Worm (Caenorhabditis elegans) whole organism, young adult: ENCODE data around the gene W08F4.12.

Experiments
- Y53F4B.3 ChIP-seq: fragments of 200-800 bp; sonication (Bioruptor generic); IDR thresholded peaks from 2 replicates; pipeline ENCODE4 v1.3.6; 2022; ENCODE audit warnings: missing genetic modification reagents, missing genetic modification characterization, missing compliant biosample characterization
- ama-1 ChIP-seq, 3 experiments: fragments of 150-350 bp in 1 of 3; sonication (generic microtip) in 2 of 3; optimal IDR thresholded peaks; 2 replicates each; lab custom pipeline; 2014 to 2018; ENCODE audit warnings: missing biosample characterization in 2 of 3, missing genetic modification characterization in 2 of 3, missing genetic modification reagents in 2 of 3
- attf-5 ChIP-seq: fragments of 200-800 bp; sonication (Bioruptor generic); optimal IDR thresholded peaks from 2 replicates; lab custom pipeline; 2018; ENCODE audit warnings: mild to moderate bottlenecking, missing genetic modification characterization, missing compliant biosample characterization
- attf-6 ChIP-seq: fragments of 200-800 bp; sonication (Bioruptor generic); IDR thresholded peaks from 2 replicates; pipeline ENCODE4 v1.3.6; 2022; ENCODE audit warnings: missing genetic modification reagents, missing genetic modification characterization, missing compliant biosample characterization
- dpl-1 ChIP-seq: fragments of 150-350 bp; optimal IDR thresholded peaks from 2 replicates; lab custom pipeline; 2014; ENCODE audit warnings: missing biosample characterization, missing genetic modification reagents, missing genetic modification characterization
- fkh-3 ChIP-seq: sonication (generic microtip); optimal IDR thresholded peaks from 2 replicates; lab custom pipeline; 2016; ENCODE audit warnings: mild to moderate bottlenecking, missing genetic modification characterization, missing compliant biosample characterization
- hlh-26 ChIP-seq: fragments of 200-800 bp; sonication (Bioruptor generic); conservative IDR thresholded peaks from 2 replicates; pipeline ENCODE4 v1.3.6; 2022; ENCODE audit warnings: missing genetic modification reagents, missing genetic modification characterization, missing compliant biosample characterization
- lin-26 ChIP-seq: fragments of 200-800 bp; sonication (Bioruptor generic); IDR thresholded peaks from 2 replicates; pipeline ENCODE4 v1.3.6; 2022; ENCODE audit warnings: missing genetic modification reagents, missing genetic modification characterization, missing compliant biosample characterization
- mxl-1 ChIP-seq: sonication (generic microtip); optimal IDR thresholded peaks from 2 replicates; lab custom pipeline; 2016; ENCODE audit warnings: missing genetic modification characterization, missing compliant biosample characterization
- nhr-80 ChIP-seq: sonication (generic microtip); optimal IDR thresholded peaks from 2 replicates; lab custom pipeline; 2016; ENCODE audit warnings: missing genetic modification characterization, missing compliant biosample characterization
- snpc-3.4 ChIP-seq: sonication (generic microtip); optimal IDR thresholded peaks from 2 replicates; lab custom pipeline; 2017; ENCODE audit warnings: missing genetic modification characterization, mild to moderate bottlenecking, missing compliant biosample characterization, antibody characterized with exemption, moderate library complexity, missing genotype, missing genetic modification reagents
- snpc-4 ChIP-seq, 5 experiments: fragments of 150-350 bp in 1 of 5; sonication (generic microtip) in 4 of 5; optimal IDR thresholded peaks; 2 replicates each; lab custom pipeline; 2014 to 2018; ENCODE audit warnings: missing genetic modification characterization in 5 of 5, missing biosample characterization in 3 of 5, antibody characterized with exemption in 2 of 5, mild to moderate bottlenecking in 2 of 5, missing compliant biosample characterization in 2 of 5, missing genotype in 2 of 5, moderate library complexity in 2 of 5, missing genetic modification reagents in 1 of 5
- tlf-1 ChIP-seq: fragments of 200-800 bp; sonication (Bioruptor generic); optimal IDR thresholded peaks from 2 replicates; lab custom pipeline; 2018; ENCODE audit warnings: mild to moderate bottlenecking, missing genetic modification characterization, missing compliant biosample characterization
- unc-62 ChIP-seq: fragments of 150-350 bp; optimal IDR thresholded peaks from 2 replicates; lab custom pipeline; 2014; ENCODE audit warnings: missing biosample characterization, missing genetic modification reagents, missing genetic modification characterization

DNA sequence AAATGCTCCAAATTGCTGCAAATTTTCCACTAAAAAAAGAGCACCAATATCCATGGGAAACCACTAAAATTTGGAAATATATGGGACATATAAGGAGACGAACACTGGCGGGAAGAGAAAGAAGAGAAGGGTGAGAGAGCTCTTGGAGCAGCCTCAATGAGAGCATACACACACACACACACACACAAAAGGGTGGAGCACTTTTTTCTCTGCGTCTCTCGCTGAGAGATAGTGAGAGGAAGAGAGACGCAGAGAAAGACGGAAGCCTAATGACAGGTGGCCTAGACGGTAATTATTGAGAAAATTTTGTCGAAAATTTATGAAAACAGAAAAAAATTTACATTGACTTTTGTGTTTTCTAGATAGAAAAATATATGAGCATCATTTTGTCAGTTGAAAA, 38.3 kb upstream of the W08F4.12 start:
- TF ChIP-seq snpc-3.4 (tag; lab: Kevin White, UChicago) (no peak), hlh-26 (no peak), unc-62 (GFP tag; lab: Kevin White, UChicago) (no peak), Y53F4B.3 (GFP tag; lab: Robert Waterston, UW) (no peak), lin-26 (GFP tag; lab: Robert Waterston, UW) (no peak), fkh-3 (tag; lab: Kevin White, UChicago) (no peak), ama-1 (optimal IDR thresholded peaks at IDR 0.05; lab: Kevin White, UChicago) (no peak), ama-1 (GFP tag; optimal IDR thresholded peaks at IDR 0.05; lab: Kevin White, UChicago) (no peak), nhr-80 (tag; lab: Kevin White, UChicago) (peak; percentile 35), tlf-1 (no peak), attf-6 (GFP tag; lab: Robert Waterston, UW) (no peak), attf-5 (GFP tag; lab: Kevin White, UChicago) (no peak), dpl-1 (GFP tag; lab: Kevin White, UChicago) (no peak), mxl-1 (tag; lab: Kevin White, UChicago) (no peak), snpc-4 (GFP tag; optimal IDR thresholded peaks at IDR 0.05; lab: Kevin White, UChicago) (no peak), snpc-4 (tag; optimal IDR thresholded peaks at IDR 0.05; lab: Kevin White, UChicago) (no peak)
